Worm (Caenorhabditis elegans) whole organism, young adult: ENCODE results near the gene C46C2.2.

ENCODE experiments used
- F57A8.1 ChIP-seq: fragments of 200-800 bp; sonication (Bioruptor generic); optimal IDR thresholded peaks from 2 replicates; lab custom pipeline; 2018; ENCODE audit warnings: mild to moderate bottlenecking, missing genetic modification characterization, moderate library complexity, missing compliant biosample characterization
- K11D2.4 ChIP-seq: fragments of 200-800 bp; sonication (Bioruptor generic); IDR thresholded peaks from 2 replicates; pipeline ENCODE4 v1.3.6; 2022; ENCODE audit warnings: missing genetic modification reagents, missing genetic modification characterization, missing compliant biosample characterization
- K12H6.12 ChIP-seq: fragments of 200-800 bp; sonication (Bioruptor generic); optimal IDR thresholded peaks from 2 replicates; lab custom pipeline; 2018; ENCODE audit warnings: mild to moderate bottlenecking, missing genetic modification characterization, missing compliant biosample characterization
- T07F8.4 ChIP-seq: sonication (generic microtip); optimal IDR thresholded peaks from 2 replicates; lab custom pipeline; 2016; ENCODE audit warnings: mild to moderate bottlenecking, missing genetic modification characterization, moderate library complexity, missing compliant biosample characterization
- Y67H2A.10 ChIP-seq: fragments of 200-800 bp; sonication (Bioruptor generic); conservative IDR thresholded peaks from 2 replicates; pipeline ENCODE4 v1.3.6; 2022; ENCODE audit warnings: missing genetic modification reagents, missing genetic modification characterization, missing compliant biosample characterization
- Y95B8A.8 ChIP-seq: fragments of 200-800 bp; sonication (Bioruptor generic); IDR thresholded peaks from 2 replicates; pipeline ENCODE4 v1.3.6; 2022; ENCODE audit warnings: missing genetic modification reagents, missing genetic modification characterization, missing compliant biosample characterization
- atf-7 ChIP-seq: sonication (generic microtip); optimal IDR thresholded peaks from 2 replicates; lab custom pipeline; 2017; ENCODE audit warnings: mild to moderate bottlenecking, missing genetic modification characterization, missing compliant biosample characterization
- attf-5 ChIP-seq: fragments of 200-800 bp; sonication (Bioruptor generic); optimal IDR thresholded peaks from 2 replicates; lab custom pipeline; 2018; ENCODE audit warnings: mild to moderate bottlenecking, missing genetic modification characterization, missing compliant biosample characterization
- ccch-3 ChIP-seq: fragments of 200-800 bp; sonication (Bioruptor generic); optimal IDR thresholded peaks from 2 replicates; lab custom pipeline; 2018; ENCODE audit warnings: mild to moderate bottlenecking, missing genetic modification characterization, missing compliant biosample characterization
- cebp-1 ChIP-seq, 2 experiments: fragments of 200-800 bp in 1 of 2; sonication (Bioruptor generic) in 1 of 2; sonication (generic microtip) in 1 of 2; IDR thresholded peaks in 1 of 2; optimal IDR thresholded peaks in 1 of 2; 2 replicates each; pipeline versions ENCODE4 v1.3.6 to Lab custom; 2017 to 2022; ENCODE audit warnings: missing compliant biosample characterization in 2 of 2, missing genetic modification characterization in 2 of 2, mild to moderate bottlenecking in 1 of 2, missing genetic modification reagents in 1 of 2, moderate library complexity in 1 of 2
- ceh-27 ChIP-seq: fragments of 200-800 bp; sonication (Bioruptor generic); optimal IDR thresholded peaks from 2 replicates; lab custom pipeline; 2018; ENCODE audit warnings: mild to moderate bottlenecking, missing genetic modification characterization, moderate library complexity, missing compliant biosample characterization
- ceh-40 ChIP-seq: fragments of 200-800 bp; sonication (Bioruptor generic); IDR thresholded peaks from 2 replicates; pipeline ENCODE4 v1.3.6; 2022; ENCODE audit warnings: missing genetic modification characterization, missing compliant biosample characterization
- chd-7 ChIP-seq: sonication (generic microtip); optimal IDR thresholded peaks from 2 replicates; lab custom pipeline; 2016; ENCODE audit warnings: mild to moderate bottlenecking, missing genetic modification characterization, moderate library complexity, missing compliant biosample characterization
- dpl-1 ChIP-seq: fragments of 150-350 bp; optimal IDR thresholded peaks from 2 replicates; lab custom pipeline; 2014; ENCODE audit warnings: missing biosample characterization, missing genetic modification reagents, missing genetic modification characterization
- egl-18 ChIP-seq: fragments of 200-800 bp; sonication (Bioruptor generic); IDR thresholded peaks from 2 replicates; pipeline ENCODE4 v1.3.6; 2022; ENCODE audit warnings: missing genetic modification reagents, missing genetic modification characterization, missing compliant biosample characterization
- egl-44 ChIP-seq: fragments of 200-800 bp; sonication (Bioruptor generic); IDR thresholded peaks from 2 replicates; pipeline ENCODE4 v1.3.6; 2022; ENCODE audit warnings: missing genetic modification reagents, missing genetic modification characterization, missing compliant biosample characterization
- egrh-3 ChIP-seq: fragments of 200-800 bp; sonication (Bioruptor generic); IDR thresholded peaks from 2 replicates; pipeline ENCODE4 v1.3.6; 2022; ENCODE audit warnings: missing genetic modification reagents, missing genetic modification characterization, missing compliant biosample characterization
- him-1 ChIP-seq: sonication (generic microtip); optimal IDR thresholded peaks from 2 replicates; lab custom pipeline; 2016; ENCODE audit warnings: missing genotype, missing genetic modification reagents, missing genetic modification characterization, missing compliant biosample characterization
- hmg-1.2 ChIP-seq: fragments of 200-800 bp; sonication (Bioruptor generic); IDR thresholded peaks from 2 replicates; pipeline ENCODE4 v1.3.6; 2022; ENCODE audit warnings: missing genetic modification reagents, missing genetic modification characterization, missing compliant biosample characterization
- let-526 ChIP-seq: fragments of 200-800 bp; sonication (Bioruptor generic); IDR thresholded peaks from 2 replicates; pipeline ENCODE4 v1.3.6; 2022; ENCODE audit warnings: missing genetic modification reagents, missing genetic modification characterization, missing compliant biosample characterization
- lin-26 ChIP-seq: fragments of 200-800 bp; sonication (Bioruptor generic); IDR thresholded peaks from 2 replicates; pipeline ENCODE4 v1.3.6; 2022; ENCODE audit warnings: missing genetic modification reagents, missing genetic modification characterization, missing compliant biosample characterization
- lin-40 ChIP-seq: sonication (generic microtip); optimal IDR thresholded peaks from 2 replicates; lab custom pipeline; 2016; ENCODE audit warnings: missing genetic modification characterization, mild to moderate bottlenecking, missing compliant biosample characterization, missing genotype, missing genetic modification reagents
- lin-54 ChIP-seq: fragments of 200-800 bp; sonication (Bioruptor generic); optimal IDR thresholded peaks from 2 replicates; lab custom pipeline; 2018; ENCODE audit warnings: mild to moderate bottlenecking, missing genetic modification characterization, missing compliant biosample characterization
- lir-1 ChIP-seq: fragments of 200-800 bp; sonication (Bioruptor generic); conservative IDR thresholded peaks from 2 replicates; pipeline ENCODE4 v1.3.6; 2022; ENCODE audit warnings: missing genetic modification reagents, missing genetic modification characterization, missing compliant biosample characterization
- madf-3 ChIP-seq: fragments of 200-800 bp; sonication (Bioruptor generic); IDR thresholded peaks from 2 replicates; pipeline ENCODE4 v1.3.6; 2022; ENCODE audit warnings: missing genetic modification reagents, missing genetic modification characterization, missing compliant biosample characterization
- madf-6 ChIP-seq: fragments of 200-800 bp; sonication (Bioruptor generic); IDR thresholded peaks from 2 replicates; pipeline ENCODE4 v1.3.6; 2022; ENCODE audit warnings: missing genetic modification reagents, missing genetic modification characterization, missing compliant biosample characterization
- madf-8 ChIP-seq: fragments of 200-800 bp; sonication (Bioruptor generic); conservative IDR thresholded peaks from 2 replicates; pipeline ENCODE4 v1.3.6; 2022; ENCODE audit warnings: missing genetic modification reagents, missing genetic modification characterization, missing compliant biosample characterization
- mcd-1 ChIP-seq: fragments of 200-800 bp; sonication (Bioruptor generic); IDR thresholded peaks from 2 replicates; pipeline ENCODE4 v1.3.6; 2022; ENCODE audit warnings: missing genetic modification reagents, missing genetic modification characterization, missing compliant biosample characterization
- mes-4 ChIP-seq: sonication (generic microtip); optimal IDR thresholded peaks from 2 replicates; lab custom pipeline; 2016; ENCODE audit warnings: missing genotype, missing genetic modification characterization, missing compliant biosample characterization
- nfyb-1 ChIP-seq: fragments of 200-800 bp; sonication (Bioruptor generic); IDR thresholded peaks from 2 replicates; pipeline ENCODE4 v1.3.6; 2022; ENCODE audit warnings: missing genetic modification reagents, missing genetic modification characterization, missing compliant biosample characterization
- nhr-179 ChIP-seq: sonication (generic microtip); optimal IDR thresholded peaks from 2 replicates; lab custom pipeline; 2016; ENCODE audit warnings: mild to moderate bottlenecking, missing genetic modification characterization, missing compliant biosample characterization
- nhr-90 ChIP-seq: sonication (generic microtip); optimal IDR thresholded peaks from 2 replicates; lab custom pipeline; 2016; ENCODE audit warnings: missing genotype, mild to moderate bottlenecking, missing genetic modification characterization, missing compliant biosample characterization
- pbrm-1 ChIP-seq: fragments of 200-800 bp; sonication (Bioruptor generic); IDR thresholded peaks from 2 replicates; pipeline ENCODE4 v1.3.6; 2022; ENCODE audit warnings: missing genetic modification reagents, missing genetic modification characterization, missing compliant biosample characterization
- rcor-1 ChIP-seq: fragments of 200-800 bp; sonication (Bioruptor generic); IDR thresholded peaks from 2 replicates; pipeline ENCODE4 v1.3.6; 2022; ENCODE audit warnings: missing genetic modification reagents, missing genetic modification characterization, missing compliant biosample characterization
- rec-8 ChIP-seq, 2 experiments: sonication (generic microtip); optimal IDR thresholded peaks; 2 replicates each; lab custom pipeline; 2016; ENCODE audit warnings: mild to moderate bottlenecking in 2 of 2, missing genetic modification characterization in 2 of 2, missing genetic modification reagents in 2 of 2, missing genotype in 2 of 2, missing biosample characterization in 1 of 2, missing compliant biosample characterization in 1 of 2, moderate library complexity in 1 of 2
- repo-1 ChIP-seq: sonication (generic microtip); optimal IDR thresholded peaks from 2 replicates; lab custom pipeline; 2017; ENCODE audit warnings: mild to moderate bottlenecking, missing genetic modification characterization, missing compliant biosample characterization
- snpc-3.4 ChIP-seq: sonication (generic microtip); optimal IDR thresholded peaks from 2 replicates; lab custom pipeline; 2017; ENCODE audit warnings: missing genetic modification characterization, mild to moderate bottlenecking, missing compliant biosample characterization, antibody characterized with exemption, moderate library complexity, missing genotype, missing genetic modification reagents
- snpc-4 ChIP-seq, 5 experiments: fragments of 150-350 bp in 1 of 5; sonication (generic microtip) in 4 of 5; optimal IDR thresholded peaks; 2 replicates each; lab custom pipeline; 2014 to 2018; ENCODE audit warnings: missing genetic modification characterization in 5 of 5, missing biosample characterization in 3 of 5, antibody characterized with exemption in 2 of 5, mild to moderate bottlenecking in 2 of 5, missing compliant biosample characterization in 2 of 5, missing genotype in 2 of 5, moderate library complexity in 2 of 5, missing genetic modification reagents in 1 of 5
- tbp1 ChIP-seq: fragments of 200-800 bp; sonication (Bioruptor generic); optimal IDR thresholded peaks from 2 replicates; lab custom pipeline; 2018; ENCODE audit warnings: mild to moderate bottlenecking, missing genetic modification characterization, missing compliant biosample characterization
- unc-62 ChIP-seq: fragments of 150-350 bp; optimal IDR thresholded peaks from 2 replicates; lab custom pipeline; 2014; ENCODE audit warnings: missing biosample characterization, missing genetic modification reagents, missing genetic modification characterization
- zfh-2 ChIP-seq: fragments of 200-800 bp; sonication (Bioruptor generic); conservative IDR thresholded peaks from 2 replicates; pipeline ENCODE4 v1.3.6; 2022; ENCODE audit warnings: missing genetic modification reagents, missing genetic modification characterization, missing compliant biosample characterization
- ztf-25 ChIP-seq: fragments of 200-800 bp; sonication (Bioruptor generic); IDR thresholded peaks from 2 replicates; pipeline ENCODE4 v1.3.6; 2022; ENCODE audit warnings: missing genetic modification reagents, missing genetic modification characterization, missing compliant biosample characterization
- ztf-26 ChIP-seq: sonication (generic microtip); optimal IDR thresholded peaks from 2 replicates; lab custom pipeline; 2017; ENCODE audit warnings: missing genetic modification characterization, missing compliant biosample characterization

C46C2.2 gene

ce11 chrIV:9196023-9196636 is 21.4 kb upstream of the C46C2.2 start (continued):
- peak; percentile 89 for TF ChIP-seq cebp-1 (GFP tag; IDR thresholded peaks at IDR 0.05; lab: Robert Waterston, UW)
- peak; percentile 12 for TF ChIP-seq cebp-1 (tag; optimal IDR thresholded peaks at IDR 0.05; lab: Kevin White, UChicago)

- TF ChIP-seq unc-62 (GFP tag; lab: Kevin White, UChicago) = peak; percentile 23
- TF ChIP-seq lir-1 (GFP tag; lab: Robert Waterston, UW) = peak; percentile 52; the same call in 1 of the 2 replicates
- peak; percentile 24; the same call in 1 of the 2 replicates for TF ChIP-seq nfyb-1 (GFP tag; lab: Robert Waterston, UW)
- no peak for TF ChIP-seq ccch-3 (GFP tag; lab: Kevin White, UChicago)
- TF ChIP-seq nhr-179 (tag; lab: Kevin White, UChicago) = no peak
- peak; percentile 53; the same call in 1 of the 2 replicates for TF ChIP-seq pbrm-1 (GFP tag; lab: Robert Waterston, UW)
- peak; percentile 30 for TF ChIP-seq snpc-3.4
- peak; percentile 7 for TF ChIP-seq tbp1
- TF ChIP-seq atf-7 (tag; lab: Kevin White, UChicago) = no peak
- 0 out of 2 replicates have a peak, but pooled peaks have one; percentile 50 for TF ChIP-seq egl-18
- TF ChIP-seq hmg-1.2 (GFP tag; lab: Robert Waterston, UW) = peak; percentile 61; the same call in 1 of the 2 replicates
- peak; percentile 59 for TF ChIP-seq egrh-3 (GFP tag; lab: Robert Waterston, UW)
- peak; percentile 15 for TF ChIP-seq attf-5 (GFP tag; lab: Kevin White, UChicago)
- no peak for TF ChIP-seq egl-44 (GFP tag; lab: Robert Waterston, UW)
- TF ChIP-seq zfh-2 (GFP tag; lab: Robert Waterston, UW) = peak; percentile 93
- 0 out of 2 replicates have a peak, but pooled peaks have one; percentile 7 for TF ChIP-seq Y95B8A.8 (GFP tag; lab: Robert Waterston, UW)
- 0 out of 2 replicates have a peak, but pooled peaks have one; percentile 10 for TF ChIP-seq ceh-40
- TF ChIP-seq madf-6 (GFP tag; lab: Robert Waterston, UW) = no peak
- peak; percentile 61 for TF ChIP-seq chd-7 (tag; lab: Kevin White, UChicago)
- no peak for TF ChIP-seq let-526
- TF ChIP-seq mcd-1 = peak; percentile 58
- TF ChIP-seq K11D2.4 = peak; percentile 44; the same call in 1 of the 2 replicates
- TF ChIP-seq rcor-1 (GFP tag; lab: Robert Waterston, UW) = peak; percentile 40; the same call in 1 of the 2 replicates
- TF ChIP-seq madf-8 (GFP tag; lab: Robert Waterston, UW) = no peak
- peak; percentile 5 for TF ChIP-seq K12H6.12
These were observed 20.8 kb upstream of the C46C2.2 start for ce11 chrIV:9196755-9197154.

- TF ChIP-seq T07F8.4 (tag; lab: Kevin White, UChicago) (no peak), ztf-25 (0 out of 2 replicates have a peak, but pooled peaks have one; percentile 24), ceh-27 (peak; percentile 30), snpc-4 (GFP tag; optimal IDR thresholded peaks at IDR 0.05; lab: Kevin White, UChicago) (no peak), snpc-4 (tag; optimal IDR thresholded peaks at IDR 0.05; lab: Kevin White, UChicago) (peak in 1 of 4 experiments; percentile 61), ztf-26 (tag; lab: Kevin White, UChicago) (peak; percentile 64), lin-26 (GFP tag; lab: Robert Waterston, UW) (0 out of 2 replicates have a peak, but pooled peaks have one; percentile 42), nhr-90 (peak; percentile 18), egl-44 (GFP tag; lab: Robert Waterston, UW) (no peak), rec-8 (tag; optimal IDR thresholded peaks at IDR 0.05; lab: Kevin White, UChicago) (no peak), Y67H2A.10 (GFP tag; lab: Robert Waterston, UW) (no peak), dpl-1 (GFP tag; lab: Kevin White, UChicago) (no peak), lin-40 (peak; percentile 60), mes-4 (tag; lab: Kevin White, UChicago) (no peak), madf-3 (GFP tag; lab: Robert Waterston, UW) (no peak), let-526 (peak; percentile 78; the same call in 1 of the 2 replicates), egl-18 (no peak), repo-1 (tag; lab: Kevin White, UChicago) (no peak), nfyb-1 (GFP tag; lab: Robert Waterston, UW) (no peak), F57A8.1 (GFP tag; lab: Kevin White, UChicago) (no peak), him-1 (tag; lab: Kevin White, UChicago) (no peak), lin-54 (GFP tag; lab: Kevin White, UChicago) (peak; percentile 34)
These were observed 19.4 kb upstream of the C46C2.2 start for ce11 chrIV:9198136-9198535.
